Fruit fly (Drosophila melanogaster) whole organism: Measurements from ENCODE around the gene CG5096.

Experiments used
- CG8478 ChIP-seq: fragments of >200 bp; optimal IDR thresholded peaks from 2 replicates; lab custom pipeline; 2018; ENCODE audit warnings: inconsistent platforms
- Dll ChIP-seq: fragments of >200 bp; optimal IDR thresholded peaks from 2 replicates; lab custom pipeline; 2017
- EcR ChIP-seq, 2 experiments: fragments of >200 bp; optimal IDR thresholded peaks; 2 replicates each; lab custom pipeline; 2017; ENCODE audit warnings: missing biosample characterization in 2 of 2, missing genetic modification characterization in 2 of 2, missing genetic modification reagents in 2 of 2
- pan ChIP-seq: fragments of >200 bp; optimal IDR thresholded peaks from 2 replicates; lab custom pipeline; 2017
- psq ChIP-seq: fragments of >200 bp; optimal IDR thresholded peaks from 2 replicates; lab custom pipeline; 2017
- usp ChIP-seq: fragments of >200 bp; optimal IDR thresholded peaks from 2 replicates; lab custom pipeline; 2017; ENCODE audit warnings: missing biosample characterization, missing genetic modification characterization, mixed read lengths

The CG5096 gene

DNA sequence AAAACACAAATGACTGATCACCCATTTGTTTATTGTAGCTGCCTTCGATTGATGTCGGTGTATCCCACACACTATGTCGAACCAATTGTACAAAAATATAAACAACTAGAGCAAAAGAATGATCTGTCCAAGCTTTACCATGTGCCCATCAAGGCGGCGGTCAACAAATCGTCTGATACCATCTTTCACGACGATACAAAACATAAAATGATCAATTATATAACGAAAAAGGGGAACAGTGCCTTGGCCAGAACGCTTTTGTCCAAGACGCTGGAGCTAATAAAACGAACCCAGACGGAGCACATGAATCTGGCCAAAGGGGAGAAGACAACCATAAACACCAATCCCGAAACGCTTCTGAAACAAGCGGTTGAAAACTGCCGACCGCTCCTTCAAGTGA is 4.8 kb downstream of the CG5096 start:
- TF ChIP-seq psq (lab: Kevin White, UChicago) (no peak), EcR (GFP tag; optimal IDR thresholded peaks at IDR 0.05; lab: Kevin White, UChicago) (no peak), usp (GFP tag; lab: Kevin White, UChicago) (no peak), CG8478 (lab: Kevin White, UChicago) (no peak), pan (lab: Kevin White, UChicago) (no peak), Dll (lab: Kevin White, UChicago) (no peak)

DNA sequence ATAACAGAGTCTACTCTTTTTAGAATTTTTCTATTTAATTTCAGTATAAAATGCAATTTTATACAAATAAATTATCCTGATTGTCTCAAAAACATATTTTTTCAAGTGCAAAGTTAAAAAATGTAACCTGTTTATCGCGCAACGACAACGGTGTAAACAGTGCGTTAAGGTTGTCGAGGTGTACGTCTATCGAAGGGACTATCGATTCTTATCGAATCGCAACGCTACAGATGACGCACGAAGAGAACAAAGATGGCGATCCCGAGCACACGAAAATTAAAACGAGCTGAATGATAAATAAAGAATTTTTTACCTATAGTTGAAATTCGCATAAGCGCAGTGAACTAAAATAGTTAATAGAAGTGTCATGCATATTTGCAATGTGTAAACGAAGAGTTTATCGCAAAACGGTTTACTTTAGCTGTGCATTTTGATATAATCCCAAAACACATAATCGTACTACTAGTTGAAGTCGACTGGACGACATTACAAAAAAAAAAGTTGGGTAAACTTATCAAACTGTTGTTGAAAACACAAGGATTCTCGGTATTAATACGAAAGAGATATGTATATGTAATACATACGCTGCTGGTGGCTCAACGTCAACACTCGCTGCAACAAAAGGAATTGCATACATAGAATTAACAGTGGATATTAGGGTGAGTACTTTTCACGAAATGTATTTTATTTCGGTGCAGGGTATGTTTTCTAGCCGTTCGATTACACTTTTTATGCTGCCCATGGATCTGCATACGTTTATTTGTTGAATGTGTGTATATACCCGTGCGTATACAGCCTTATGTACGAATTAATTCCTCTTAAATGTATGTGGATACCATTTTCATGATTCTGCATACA is 6.0 kb downstream of the CG5096 start, which contains the start of gene da:
da (plus strand) TSS at position 237 of the 858 bp plus-strand sequence.
- no peak for TF ChIP-seq psq (lab: Kevin White, UChicago)
- TF ChIP-seq CG8478 (lab: Kevin White, UChicago): no peak
- no peak for TF ChIP-seq pan (lab: Kevin White, UChicago)
- no peak for TF ChIP-seq usp (GFP tag; lab: Kevin White, UChicago)
- TF ChIP-seq Dll (lab: Kevin White, UChicago): no peak
- no peak for TF ChIP-seq EcR (GFP tag; optimal IDR thresholded peaks at IDR 0.05; lab: Kevin White, UChicago)

DNA sequence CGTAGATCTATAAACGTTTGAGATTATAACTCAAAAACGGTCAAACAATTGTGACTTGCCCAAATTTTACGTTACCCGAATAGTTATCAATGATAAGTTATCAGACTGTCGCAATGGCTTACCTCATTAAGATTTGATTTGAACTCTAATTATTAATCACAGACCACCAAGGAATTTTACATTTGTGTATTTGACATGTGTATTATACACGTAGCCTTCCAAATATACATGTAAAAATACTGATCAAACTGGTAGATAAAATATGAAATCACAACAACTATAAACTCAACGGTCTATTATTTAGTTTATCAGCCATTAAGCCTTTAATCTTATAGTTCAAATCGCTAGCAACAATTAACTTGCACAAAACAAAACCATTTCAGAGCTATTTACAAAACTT is 11.4 kb downstream of the CG5096 start:
- no peak for TF ChIP-seq EcR (GFP tag; optimal IDR thresholded peaks at IDR 0.05; lab: Kevin White, UChicago)
- TF ChIP-seq pan (lab: Kevin White, UChicago): no peak
- TF ChIP-seq usp (GFP tag; lab: Kevin White, UChicago): no peak
- TF ChIP-seq Dll (lab: Kevin White, UChicago): no peak
- no peak for TF ChIP-seq psq (lab: Kevin White, UChicago)
- no peak for TF ChIP-seq CG8478 (lab: Kevin White, UChicago)

DNA sequence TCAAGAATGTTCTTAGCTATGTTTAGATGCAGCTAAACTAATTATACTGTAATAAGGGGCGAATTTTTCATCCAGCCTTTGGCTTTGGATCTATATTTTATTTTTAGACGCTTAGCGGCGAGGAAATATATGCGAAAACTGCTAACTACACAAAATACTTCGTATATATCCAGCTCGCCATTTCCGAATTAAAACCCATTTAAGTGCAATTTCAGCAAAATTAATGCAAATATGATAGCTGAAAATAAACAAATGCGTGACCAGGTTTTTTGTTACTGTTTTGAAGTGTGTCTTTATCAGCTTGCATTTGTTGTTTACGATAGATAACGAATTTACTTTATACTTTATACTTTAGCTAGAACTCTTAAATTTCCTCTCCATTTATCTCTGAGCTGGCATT is 13.0 kb downstream of the CG5096 start:
- TF ChIP-seq CG8478 (lab: Kevin White, UChicago) (no peak), psq (lab: Kevin White, UChicago) (no peak), EcR (GFP tag; optimal IDR thresholded peaks at IDR 0.05; lab: Kevin White, UChicago) (no peak), Dll (lab: Kevin White, UChicago) (no peak), pan (lab: Kevin White, UChicago) (no peak), usp (GFP tag; lab: Kevin White, UChicago) (no peak)

DNA sequence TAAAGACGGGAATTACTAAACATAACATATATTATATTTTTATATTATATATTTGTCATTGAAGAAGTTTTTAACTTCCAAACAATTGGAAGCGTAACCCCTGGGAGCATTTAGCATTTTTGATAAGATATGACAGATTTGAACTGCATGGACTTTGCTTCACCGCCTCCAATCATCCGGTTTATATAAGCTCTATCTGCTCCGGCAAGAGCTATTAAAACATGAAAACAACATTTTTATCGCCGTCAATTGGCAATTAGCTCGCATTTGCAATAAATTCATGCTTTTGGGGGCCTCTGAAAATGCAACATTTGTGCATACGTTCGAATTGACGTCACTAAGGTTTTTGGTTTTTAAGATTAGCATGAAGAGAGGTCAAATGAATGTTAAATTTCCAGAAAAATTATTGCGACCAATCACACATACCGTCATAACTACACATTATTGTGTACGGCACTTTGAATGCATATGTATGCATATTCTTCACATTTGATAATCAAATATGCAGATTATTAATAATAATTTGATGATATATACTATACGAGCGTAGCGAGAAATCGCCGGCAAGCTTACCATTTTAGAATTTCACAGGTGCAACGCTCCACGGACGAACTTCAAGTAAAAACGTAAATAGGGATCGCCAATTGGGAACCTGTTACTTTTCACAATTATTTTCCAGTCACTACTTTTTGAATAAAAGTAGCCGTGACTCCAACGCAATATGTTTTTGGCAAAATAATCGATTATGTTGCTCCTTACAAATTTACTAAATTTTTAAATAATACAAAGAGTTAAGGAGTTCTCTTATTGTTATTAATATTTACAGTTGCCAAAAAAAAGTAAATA is 13.8 kb downstream of the CG5096 start, which contains the start of gene Mdh1:
Mdh1 (minus strand) TSS at position 691 of the 846 bp plus-strand sequence.
- no peak for TF ChIP-seq pan (lab: Kevin White, UChicago)
- no peak for TF ChIP-seq psq (lab: Kevin White, UChicago)
- no peak for TF ChIP-seq usp (GFP tag; lab: Kevin White, UChicago)
- TF ChIP-seq EcR (GFP tag; optimal IDR thresholded peaks at IDR 0.05; lab: Kevin White, UChicago): no peak
- TF ChIP-seq Dll (lab: Kevin White, UChicago): no peak
- TF ChIP-seq CG8478 (lab: Kevin White, UChicago): no peak

DNA sequence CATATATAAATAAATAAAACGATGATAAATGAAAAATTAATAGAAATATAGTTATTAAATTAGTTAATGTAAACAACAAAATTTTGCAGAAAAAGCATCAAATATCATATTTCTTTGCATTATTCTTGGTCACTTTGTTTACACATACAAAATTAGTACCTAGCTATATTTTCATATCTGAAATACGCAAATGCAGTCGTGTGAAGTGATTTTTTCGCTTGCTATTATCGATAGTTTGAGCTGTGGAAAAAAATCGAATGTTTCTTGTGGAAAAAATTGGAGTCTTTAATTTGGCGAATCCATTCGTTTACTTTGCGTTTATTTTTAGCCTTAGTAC is 14.4 kb downstream of the CG5096 start, which contains the start of gene Cnot4:
Cnot4 (plus strand) TSS at position 229 of the 337 bp plus-strand sequence.
- no peak for TF ChIP-seq CG8478 (lab: Kevin White, UChicago)
- TF ChIP-seq usp (GFP tag; lab: Kevin White, UChicago): no peak
- no peak for TF ChIP-seq pan (lab: Kevin White, UChicago)
- no peak for TF ChIP-seq Dll (lab: Kevin White, UChicago)
- TF ChIP-seq psq (lab: Kevin White, UChicago): no peak

DNA sequence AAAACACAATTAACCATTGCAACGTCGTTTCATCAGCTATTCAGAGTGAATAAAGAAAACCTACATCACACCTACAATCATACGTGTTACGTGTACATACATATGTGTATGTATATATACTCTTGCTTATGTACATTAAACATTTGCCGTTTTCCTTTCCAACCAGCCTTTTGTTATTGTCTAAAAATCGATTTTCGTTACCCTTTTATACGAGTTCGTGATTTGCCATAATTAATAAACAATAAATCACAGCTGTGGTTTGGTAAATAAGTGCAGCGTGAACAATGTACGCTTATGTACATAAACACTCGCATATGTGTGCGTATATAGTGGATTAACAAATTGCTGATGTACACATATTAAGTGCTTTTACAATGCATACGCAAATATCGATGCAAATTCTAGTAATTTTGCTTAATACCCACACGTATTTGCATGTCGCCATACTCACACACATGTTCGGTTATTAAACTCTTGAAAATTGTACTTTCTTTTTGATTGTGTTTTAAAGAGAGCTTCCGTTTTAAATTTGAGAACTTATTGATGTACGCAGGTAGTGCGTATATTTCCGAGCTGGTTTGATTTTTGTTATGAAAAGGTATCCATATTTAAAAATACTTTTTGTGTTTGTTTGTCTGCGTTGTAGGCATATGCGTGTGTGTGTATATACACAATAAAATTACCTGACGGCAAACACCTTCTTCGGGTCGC is 15.0 kb downstream of the CG5096 start:
- TF ChIP-seq CG8478 (lab: Kevin White, UChicago): no peak
- TF ChIP-seq psq (lab: Kevin White, UChicago): no peak
- no peak for TF ChIP-seq EcR (GFP tag; optimal IDR thresholded peaks at IDR 0.05; lab: Kevin White, UChicago)
- no peak for TF ChIP-seq usp (GFP tag; lab: Kevin White, UChicago)
- no peak for TF ChIP-seq pan (lab: Kevin White, UChicago)
- no peak for TF ChIP-seq Dll (lab: Kevin White, UChicago)

DNA sequence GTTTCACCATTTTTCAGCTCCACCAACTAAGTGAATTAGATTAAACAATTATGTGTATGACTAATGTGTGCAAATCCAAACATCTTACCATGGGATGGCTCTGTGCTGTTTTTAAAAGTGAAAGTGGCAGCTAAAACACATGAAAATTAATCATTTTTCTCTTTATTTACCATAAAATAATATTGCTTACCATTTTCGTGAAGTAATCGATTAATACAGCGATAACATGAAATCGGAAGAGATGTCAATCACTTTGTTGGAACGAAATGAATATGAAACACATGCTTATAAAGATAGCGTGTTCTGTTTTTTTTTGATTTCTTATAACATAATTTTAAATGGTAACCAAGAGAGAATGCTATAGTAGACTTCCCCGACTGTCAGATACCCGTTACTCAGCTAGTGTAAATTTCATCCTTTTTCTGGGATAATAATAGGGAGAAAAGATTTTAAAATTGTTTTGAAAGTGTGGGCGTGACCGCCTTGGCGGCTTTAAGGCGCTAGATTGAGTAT is 21.8 kb downstream of the CG5096 start:
- TF ChIP-seq CG8478 (lab: Kevin White, UChicago): no peak
- TF ChIP-seq usp (GFP tag; lab: Kevin White, UChicago): no peak
- TF ChIP-seq pan (lab: Kevin White, UChicago): no peak
- TF ChIP-seq psq (lab: Kevin White, UChicago): no peak
- no peak for TF ChIP-seq Dll (lab: Kevin White, UChicago)
- no peak for TF ChIP-seq EcR (GFP tag; optimal IDR thresholded peaks at IDR 0.05; lab: Kevin White, UChicago)

DNA sequence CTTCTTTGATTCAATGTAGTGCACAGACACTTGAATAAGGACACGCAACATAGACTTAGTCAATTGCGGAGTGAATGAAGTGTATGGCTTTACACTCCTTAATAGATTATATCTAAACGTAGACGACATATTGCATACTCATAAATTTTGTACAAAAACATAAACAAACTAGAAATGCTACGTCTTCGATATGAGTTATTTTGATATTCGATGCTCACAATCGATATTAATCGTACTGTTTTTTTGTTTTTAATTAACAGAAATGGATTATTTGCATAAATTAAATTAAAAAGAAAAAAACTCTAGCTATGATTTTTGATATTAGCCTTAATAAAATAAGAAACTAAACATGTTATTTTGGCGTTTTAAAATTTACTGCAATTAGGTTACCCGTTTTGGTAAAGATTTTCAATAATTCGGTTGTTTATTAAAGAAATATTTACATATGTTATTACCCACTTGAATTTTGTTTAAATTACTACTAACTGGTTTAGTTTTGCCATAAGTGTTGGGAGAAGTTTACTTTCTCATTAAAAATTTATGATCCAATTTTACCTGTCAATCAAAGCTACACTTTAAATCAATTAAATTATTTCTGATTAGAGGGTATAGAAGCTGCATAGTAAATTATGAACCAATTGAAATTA is 23.1 kb downstream of the CG5096 start, which contains the start of the genes CG17768, LSm-4 and Ir31a:
CG17768 (minus strand) TSS at position 196 of the 647 bp plus-strand sequence.
LSm-4 (minus strand) TSS at position 196 of the 647 bp plus-strand sequence.
Ir31a (plus strand) TSS at position 558 of the 647 bp plus-strand sequence.
- TF ChIP-seq EcR (GFP tag; optimal IDR thresholded peaks at IDR 0.05; lab: Kevin White, UChicago): no peak
- TF ChIP-seq psq (lab: Kevin White, UChicago): no peak
- TF ChIP-seq Dll (lab: Kevin White, UChicago): no peak
- TF ChIP-seq CG8478 (lab: Kevin White, UChicago): no peak
- no peak for TF ChIP-seq usp (GFP tag; lab: Kevin White, UChicago)
- no peak for TF ChIP-seq pan (lab: Kevin White, UChicago)
